Worm (Caenorhabditis elegans): ENCODE data around the gene F59B10.6.
A peak's percentile ranks its signal among the peaks of the same experiment; 100 is the strongest.

The F59B10.6 gene

DNA sequence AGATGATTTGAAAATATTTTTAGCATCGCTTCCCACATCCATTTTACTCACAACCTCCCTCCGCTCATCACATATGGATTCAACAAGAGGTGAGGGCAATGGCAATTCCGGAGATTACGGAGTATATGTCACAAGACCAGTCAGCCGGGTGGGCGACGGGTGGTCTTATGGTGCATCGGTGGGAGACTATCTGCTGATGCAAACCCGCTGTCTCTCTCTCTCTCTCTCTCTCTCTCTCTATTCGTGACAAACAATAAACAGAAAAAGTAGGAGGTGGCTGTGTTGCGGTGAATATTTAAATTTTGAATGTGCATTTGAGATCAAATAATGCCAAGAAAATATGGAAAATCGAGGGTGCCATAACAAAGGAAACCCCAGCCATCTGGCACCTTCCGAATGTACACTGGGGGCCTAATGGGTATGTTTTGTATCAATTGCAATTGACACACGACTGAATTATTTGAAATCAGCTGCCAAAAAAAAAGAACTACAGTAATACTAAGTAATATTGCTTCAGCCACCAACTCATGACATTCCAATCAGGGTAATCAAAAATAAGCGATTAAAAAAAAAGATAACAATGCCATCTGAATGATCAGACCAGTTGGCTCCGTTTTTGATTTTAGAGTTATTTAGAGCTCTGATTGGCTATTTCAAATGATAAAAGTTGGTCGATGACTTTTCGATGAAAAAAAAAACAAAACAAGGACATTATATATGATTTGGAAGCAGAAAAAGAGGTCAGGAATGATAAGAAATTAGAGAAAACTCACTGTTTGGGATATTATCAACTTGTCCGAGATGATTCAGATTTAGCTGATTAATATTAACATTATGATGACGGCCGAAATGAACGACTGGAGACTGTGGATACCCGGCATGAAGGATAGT lies 23.8 kb upstream of the F59B10.6 start:
- peak; percentile 59 for TF ChIP-seq ets-4 (GFP tag; optimal IDR thresholded peaks at IDR 0.05)
- no peak for TF ChIP-seq hmg-20 (GFP tag; IDR thresholded peaks at IDR 0.05)
- 0 out of 2 replicates have a peak, but pooled peaks have one; percentile 23 for TF ChIP-seq ztf-28 (GFP tag; IDR thresholded peaks at IDR 0.05)
- TF ChIP-seq ceh-100 (GFP tag; IDR thresholded peaks at IDR 0.05): 0 out of 2 replicates have a peak, but pooled peaks have one; percentile 9
- TF ChIP-seq mel-28 (tag; optimal IDR thresholded peaks at IDR 0.05; ENCODE audit: borderline replicate concordance): no peak
- TF ChIP-seq hmg-1.2 (GFP tag; IDR thresholded peaks at IDR 0.05): peak; percentile 24; the same call in 1 of the 2 replicates
- TF ChIP-seq him-1 (tag; optimal IDR thresholded peaks at IDR 0.05): no peak
- TF ChIP-seq Y53G8AR.9 (GFP tag; conservative IDR thresholded peaks at IDR 0.05): 0 out of 2 replicates have a peak, but pooled peaks have one; percentile 7
- 0 out of 2 replicates have a peak, but pooled peaks have one; percentile 8 for TF ChIP-seq Y95B8A.8 (GFP tag; IDR thresholded peaks at IDR 0.05)
- TF ChIP-seq ztf-25 (GFP tag; IDR thresholded peaks at IDR 0.05): 0 out of 2 replicates have a peak, but pooled peaks have one; percentile 49
- no peak for TF ChIP-seq cebp-1 (GFP tag; IDR thresholded peaks at IDR 0.05)
- peak; percentile 6 for TF ChIP-seq cebp-1 (tag; optimal IDR thresholded peaks at IDR 0.05)
- TF ChIP-seq dox-1 (GFP tag; IDR thresholded peaks at IDR 0.05): peak; percentile 37; the same call in 1 of the 2 replicates
- TF ChIP-seq nhr-120 (GFP tag; IDR thresholded peaks at IDR 0.05): no peak
- TF ChIP-seq ZK185.1 (tag; optimal IDR thresholded peaks at IDR 0.05; ENCODE audit: poor library complexity, severe bottlenecking): peak; percentile 31
- peak; percentile 40 for TF ChIP-seq tlf-1 (GFP tag; optimal IDR thresholded peaks at IDR 0.05)
- peak; percentile 11 for TF ChIP-seq snpc-3.4 (tag; optimal IDR thresholded peaks at IDR 0.05)
- 0 out of 2 replicates have a peak, but pooled peaks have one; percentile 3 for TF ChIP-seq B0336.3 (GFP tag; IDR thresholded peaks at IDR 0.05)
- TF ChIP-seq ama-1 (optimal IDR thresholded peaks at IDR 0.05): peak; percentile 94
- TF ChIP-seq ama-1 (GFP tag; optimal IDR thresholded peaks at IDR 0.05): peak in 1 of 2 experiments; percentile 9
- TF ChIP-seq chd-7 (tag; optimal IDR thresholded peaks at IDR 0.05): no peak
- TF ChIP-seq tbp1 (GFP tag; optimal IDR thresholded peaks at IDR 0.05): peak; percentile 21
- TF ChIP-seq Y56A3A.18 (GFP tag; IDR thresholded peaks at IDR 0.05): 0 out of 2 replicates have a peak, but pooled peaks have one; percentile 6
- TF ChIP-seq bed-2 (GFP tag; IDR thresholded peaks at IDR 0.05): no peak
- peak; percentile 15 for TF ChIP-seq zim-3 (tag; optimal IDR thresholded peaks at IDR 0.05)

DNA sequence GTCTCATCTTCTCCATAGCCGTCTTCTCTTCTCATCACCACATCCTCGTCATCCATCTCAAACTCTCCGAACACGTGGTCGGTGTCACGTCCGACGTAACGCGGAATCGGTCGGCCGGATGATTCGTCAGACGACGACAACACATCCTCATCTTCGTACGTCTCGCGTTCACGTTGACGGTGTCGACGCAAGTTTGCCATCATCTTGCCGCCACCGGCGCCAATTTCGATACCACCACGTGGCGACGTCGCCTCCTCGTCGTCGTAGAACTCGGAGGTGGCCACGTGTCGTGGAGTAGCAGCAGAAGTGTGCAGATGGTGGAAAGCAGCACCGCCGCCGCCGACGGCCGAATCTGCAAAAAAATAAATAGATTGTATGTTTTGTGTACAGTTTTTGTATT lies 23.0 kb upstream of the F59B10.6 start:
- TF ChIP-seq lir-1 (GFP tag; conservative IDR thresholded peaks at IDR 0.05): no peak; the same call in 1 of the 2 replicates
- peak; percentile 42; the same call in 1 of the 2 replicates for TF ChIP-seq pbrm-1 (GFP tag; IDR thresholded peaks at IDR 0.05)
- TF ChIP-seq lsy-27 (tag; optimal IDR thresholded peaks at IDR 0.05; ENCODE audit: borderline replicate concordance, insufficient read depth): no peak
- no peak for TF ChIP-seq ZK185.1 (tag; optimal IDR thresholded peaks at IDR 0.05; ENCODE audit: poor library complexity, severe bottlenecking)
- no peak; the same call in 1 of the 2 replicates for TF ChIP-seq F33H1.4 (GFP tag; IDR thresholded peaks at IDR 0.05)
- no peak for TF ChIP-seq bed-2 (GFP tag; IDR thresholded peaks at IDR 0.05)
- TF ChIP-seq madf-10 (tag; optimal IDR thresholded peaks at IDR 0.05): peak; percentile 5
- TF ChIP-seq egrh-3 (GFP tag; IDR thresholded peaks at IDR 0.05): peak; percentile 71
- TF ChIP-seq F55B11.4 (tag; optimal IDR thresholded peaks at IDR 0.05; ENCODE audit: borderline replicate concordance, insufficient read depth): no peak
- TF ChIP-seq tbx-9 (tag; optimal IDR thresholded peaks at IDR 0.05; ENCODE audit: borderline replicate concordance): no peak
- no peak for TF ChIP-seq sptf-2 (GFP tag; optimal IDR thresholded peaks at IDR 0.05)
- no peak for TF ChIP-seq sea-2 (GFP tag; IDR thresholded peaks at IDR 0.05)
- TF ChIP-seq F57C9.4 (tag; optimal IDR thresholded peaks at IDR 0.05): peak; percentile 22
- TF ChIP-seq lin-26 (GFP tag; IDR thresholded peaks at IDR 0.05): no peak; the same call in 1 of the 2 replicates
- no peak for TF ChIP-seq attf-3 (GFP tag; conservative IDR thresholded peaks at IDR 0.05)
- no peak for TF ChIP-seq akir-1 (GFP tag; optimal IDR thresholded peaks at IDR 0.05)
- TF ChIP-seq B0336.3 (GFP tag; IDR thresholded peaks at IDR 0.05): peak; percentile 66; the same call in 1 of the 2 replicates
- no peak for TF ChIP-seq T26A5.8 (tag; optimal IDR thresholded peaks at IDR 0.05)
- TF ChIP-seq sdz-38 (tag; optimal IDR thresholded peaks at IDR 0.05): no peak
- no peak for TF ChIP-seq ztf-22 (GFP tag; optimal IDR thresholded peaks at IDR 0.05)
- TF ChIP-seq cebp-1 (GFP tag; IDR thresholded peaks at IDR 0.05): no peak
- TF ChIP-seq cebp-1 (tag; optimal IDR thresholded peaks at IDR 0.05): peak; percentile 41
- TF ChIP-seq ceh-27 (GFP tag; optimal IDR thresholded peaks at IDR 0.05): no peak
- peak; percentile 6 for TF ChIP-seq T07F8.4 (tag; optimal IDR thresholded peaks at IDR 0.05)
- no peak for TF ChIP-seq lin-40 (tag; optimal IDR thresholded peaks at IDR 0.05)

All from whole organism, young adult.